Fruit fly (Drosophila melanogaster): ENCODE results near the gene snsl.

DNA sequence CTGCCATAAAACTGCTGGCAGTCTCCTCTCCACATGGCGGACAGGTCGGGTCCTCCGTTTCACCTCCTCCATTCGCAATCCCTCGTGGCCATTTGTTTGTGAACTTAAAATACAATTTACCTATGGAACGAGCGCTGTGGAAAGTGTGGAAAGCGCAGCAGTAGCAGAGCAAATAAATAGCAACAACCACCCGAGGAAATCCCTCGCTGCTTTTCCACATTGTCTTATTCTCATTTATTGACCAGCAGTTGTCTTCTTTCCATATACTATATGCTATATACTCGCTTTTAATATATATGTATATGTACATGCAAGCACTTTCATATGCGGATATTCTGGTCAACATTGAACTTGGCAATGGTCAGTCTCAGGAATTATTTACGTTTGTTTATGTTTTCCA lies 25.7 kb upstream of the snsl start, which contains the start of gene hoe1:
- TF ChIP-seq psq (optimal IDR thresholded peaks at IDR 0.05) (no peak), pan (optimal IDR thresholded peaks at IDR 0.05) (no peak), Dll (optimal IDR thresholded peaks at IDR 0.05) (no peak), EcR (GFP tag; optimal IDR thresholded peaks at IDR 0.05) (no peak), usp (GFP tag; optimal IDR thresholded peaks at IDR 0.05) (no peak), CG8478 (optimal IDR thresholded peaks at IDR 0.05) (no peak)

Data from whole organism.